Fruit fly (Drosophila melanogaster) Kc167 (cell line): ENCODE data around the gene Dhfr.

Experiments
- Myc ChIP-seq: fragments of >200 bp; optimal IDR thresholded peaks from 2 replicates; lab custom pipeline; 2017; ENCODE audit warnings: missing external identifiers
- h ChIP-seq: fragments of >200 bp; optimal IDR thresholded peaks from 3 replicates; lab custom pipeline; 2018; ENCODE audit warnings: missing external identifiers
- insv ChIP-seq: fragments of >200 bp; optimal IDR thresholded peaks from 3 replicates; lab custom pipeline; 2018; ENCODE audit warnings: missing external identifiers
- psq ChIP-seq: fragments of >200 bp; optimal IDR thresholded peaks from 2 replicates; lab custom pipeline; 2017; ENCODE audit warnings: missing external identifiers

DNA sequence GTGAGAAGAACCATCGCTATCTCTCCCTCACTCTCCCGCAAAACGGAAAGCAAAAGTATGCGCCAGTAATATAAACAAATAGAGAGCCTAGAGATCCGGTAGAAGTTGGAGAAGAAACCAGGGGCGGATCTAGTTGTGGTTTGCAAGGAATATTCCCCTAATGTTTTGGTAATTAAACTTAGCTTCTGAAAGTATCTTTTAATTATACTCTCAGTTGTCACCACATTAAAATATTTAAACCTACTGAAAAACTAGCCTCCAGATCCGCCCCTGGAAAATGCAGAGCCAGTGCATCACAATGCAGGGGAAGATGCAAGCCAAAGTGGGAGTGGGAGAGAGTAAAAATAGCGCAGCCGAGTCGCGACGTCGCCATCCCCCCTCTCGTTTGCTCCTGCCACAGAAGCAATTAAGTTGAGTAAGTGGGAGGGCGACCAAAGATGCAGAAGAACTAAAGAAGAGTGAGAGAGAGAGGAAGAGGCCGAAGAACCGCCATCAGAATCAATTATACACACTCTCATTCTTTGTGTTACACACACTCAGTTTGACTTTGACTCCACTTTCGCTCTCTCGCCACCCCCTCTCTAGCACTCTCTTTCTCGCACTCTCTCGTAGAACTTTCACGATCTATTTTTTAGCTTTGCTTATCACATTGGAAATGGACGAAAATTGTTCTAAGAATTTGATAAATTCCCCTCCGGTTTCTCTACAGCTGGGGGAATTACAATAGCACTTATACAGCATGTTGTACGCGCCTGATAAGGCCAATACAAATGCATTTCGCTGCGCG lies 31.6 kb upstream of the Dhfr start:
- TF ChIP-seq Myc (lab: Kevin White, UChicago) (no peak), h (lab: Kevin White, UChicago) (no peak), insv (lab: Kevin White, UChicago) (no peak), psq (lab: Kevin White, UChicago) (no peak)
